Fruit fly (Drosophila melanogaster) whole organism, embryonic: ENCODE results near the gene GNBP3.
A peak's percentile ranks its signal among the peaks of the same experiment; 100 is the strongest.

ENCODE experiments used
- Aef1 ChIP-seq: fragments of 200-800 bp; sonication (Bioruptor generic); IDR thresholded peaks from 3 replicates; pipeline ENCODE4 v1.3.6; 2022; ENCODE audit warnings: missing biosample characterization, missing genetic modification characterization
- BEAF-32 ChIP-seq: fragments of 200-800 bp; sonication (Bioruptor generic); optimal IDR thresholded peaks from 3 replicates; lab custom pipeline; 2017; ENCODE audit warnings: missing biosample characterization, missing genetic modification characterization, mild to moderate bottlenecking, moderate library complexity, missing genetic modification reagents
- CG11247 ChIP-seq: fragments of 200-800 bp; sonication (Bioruptor generic); IDR thresholded peaks from 2 replicates; pipeline ENCODE4 v1.3.6; 2022; ENCODE audit warnings: missing biosample characterization, missing genetic modification characterization
- CG13775 ChIP-seq: fragments of 200-800 bp; sonication (Bioruptor generic); optimal IDR thresholded peaks from 3 replicates; lab custom pipeline; 2017; ENCODE audit warnings: missing biosample characterization, mild to moderate bottlenecking, missing genetic modification characterization
- CG14860 ChIP-seq: fragments of 200-800 bp; sonication (Bioruptor generic); IDR thresholded peaks from 3 replicates; pipeline ENCODE4 v1.3.6; 2022; ENCODE audit warnings: missing biosample characterization, missing genetic modification characterization; ENCODE audit not compliant: partially characterized antibody
- CG16815 ChIP-seq: fragments of 200-800 bp; sonication (Bioruptor generic); optimal IDR thresholded peaks from 3 replicates; lab custom pipeline; 2017; ENCODE audit warnings: missing biosample characterization, mild to moderate bottlenecking, missing genetic modification characterization
- CG17568 ChIP-seq: fragments of 200-800 bp; sonication (Bioruptor generic); optimal IDR thresholded peaks from 2 replicates; lab custom pipeline; 2018; ENCODE audit warnings: missing biosample characterization, mild to moderate bottlenecking, missing genetic modification characterization, moderate library complexity
- CG17612 ChIP-seq: fragments of 200-800 bp; sonication (Bioruptor generic); IDR thresholded peaks from 2 replicates; pipeline ENCODE4 v1.3.6; 2022; ENCODE audit warnings: missing biosample characterization, missing genetic modification characterization
- CG17912 ChIP-seq: fragments of 200-800 bp; sonication (Bioruptor generic); optimal IDR thresholded peaks from 2 replicates; lab custom pipeline; 2018; ENCODE audit warnings: missing biosample characterization, mild to moderate bottlenecking, missing genetic modification characterization
- CG1792 ChIP-seq: fragments of 200-800 bp; sonication (Bioruptor generic); optimal IDR thresholded peaks from 2 replicates; lab custom pipeline; 2016; ENCODE audit warnings: missing biosample characterization, missing genetic modification characterization
- CG18011 ChIP-seq: fragments of 200-800 bp; sonication (Bioruptor generic); optimal IDR thresholded peaks from 2 replicates; lab custom pipeline; 2017; ENCODE audit warnings: missing biosample characterization, missing genetic modification characterization, mild to moderate bottlenecking, moderate library complexity, missing genotype
- CG18599 ChIP-seq: fragments of 200-800 bp; sonication (Bioruptor generic); optimal IDR thresholded peaks from 3 replicates; lab custom pipeline; 2017; ENCODE audit warnings: missing biosample characterization, missing genetic modification characterization, mild to moderate bottlenecking, moderate library complexity, missing genetic modification reagents
- CG18619 ChIP-seq: fragments of 200-800 bp; sonication (Bioruptor generic); optimal IDR thresholded peaks from 3 replicates; lab custom pipeline; 2017; ENCODE audit warnings: missing biosample characterization, mild to moderate bottlenecking, missing genetic modification characterization
- CG2116 ChIP-seq: fragments of 200-800 bp; sonication (Bioruptor generic); optimal IDR thresholded peaks from 3 replicates; lab custom pipeline; 2018; ENCODE audit warnings: missing biosample characterization, mild to moderate bottlenecking, missing genetic modification characterization
- CG2120 ChIP-seq: fragments of 200-800 bp; sonication (Bioruptor generic); optimal IDR thresholded peaks from 3 replicates; lab custom pipeline; 2016; ENCODE audit warnings: missing biosample characterization, missing genetic modification characterization
- CG2202 ChIP-seq: fragments of 200-800 bp; sonication (Bioruptor generic); optimal IDR thresholded peaks from 2 replicates; lab custom pipeline; 2018; ENCODE audit warnings: missing biosample characterization, mild to moderate bottlenecking, missing genetic modification characterization
- CG3065 ChIP-seq: fragments of 200-800 bp; sonication (Bioruptor generic); optimal IDR thresholded peaks from 2 replicates; lab custom pipeline; 2016; ENCODE audit warnings: missing biosample characterization, missing genetic modification characterization
- CG4404 ChIP-seq: fragments of 200-800 bp; sonication (Bioruptor generic); IDR thresholded peaks from 2 replicates; pipeline ENCODE4 v1.3.6; 2022; ENCODE audit warnings: missing biosample characterization, missing genetic modification characterization
- CG5245 ChIP-seq: fragments of 200-800 bp; sonication (Bioruptor generic); optimal IDR thresholded peaks from 3 replicates; lab custom pipeline; 2016; ENCODE audit warnings: missing biosample characterization, missing genetic modification characterization
- CG9215 ChIP-seq: fragments of 200-800 bp; sonication (Bioruptor generic); IDR thresholded peaks from 2 replicates; pipeline ENCODE4 v1.3.6; 2022; ENCODE audit warnings: missing biosample characterization, missing genetic modification characterization
- CHES-1-like ChIP-seq: fragments of 200-800 bp; sonication (Bioruptor generic); optimal IDR thresholded peaks from 2 replicates; lab custom pipeline; 2016; ENCODE audit warnings: missing biosample characterization, missing genetic modification characterization
- Chrac-16 ChIP-seq: fragments of 200-800 bp; sonication (Bioruptor generic); optimal IDR thresholded peaks from 3 replicates; lab custom pipeline; 2016; ENCODE audit warnings: missing biosample characterization, missing genetic modification characterization
- CoRest ChIP-seq: fragments of 200-800 bp; sonication (Bioruptor generic); optimal IDR thresholded peaks from 3 replicates; lab custom pipeline; 2018; ENCODE audit warnings: missing biosample characterization, mild to moderate bottlenecking, missing genetic modification characterization, moderate library complexity
- Dll ChIP-seq: fragments of 200-800 bp; sonication (Bioruptor generic); IDR thresholded peaks from 4 replicates; pipeline ENCODE4 v1.3.6; 2022; ENCODE audit warnings: missing biosample characterization, missing genetic modification characterization; ENCODE audit not compliant: partially characterized antibody
- E2f2 ChIP-seq: fragments of 200-800 bp; sonication (Bioruptor generic); IDR thresholded peaks from 2 replicates; pipeline ENCODE4 v1.3.6; 2022; ENCODE audit warnings: missing biosample characterization, missing genetic modification characterization
- Ets65A ChIP-seq: fragments of 200-800 bp; sonication (Bioruptor generic); peaks from one replicate; lab custom pipeline; 2016; ENCODE audit warnings: missing biosample characterization, missing genetic modification characterization
- Fer3 ChIP-seq: fragments of 200-800 bp; sonication (Bioruptor generic); optimal IDR thresholded peaks from 2 replicates; lab custom pipeline; 2018; ENCODE audit warnings: missing biosample characterization, mild to moderate bottlenecking, missing genetic modification characterization, moderate library complexity
- HLH4C ChIP-seq: fragments of 200-800 bp; sonication (Bioruptor generic); IDR thresholded peaks from 3 replicates; pipeline ENCODE4 v1.3.6; 2022; ENCODE audit warnings: missing biosample characterization, missing genetic modification characterization; ENCODE audit not compliant: partially characterized antibody
- Hr39 ChIP-seq: fragments of >200 bp; optimal IDR thresholded peaks from 2 replicates; lab custom pipeline; 2017
- Jarid2 ChIP-seq: fragments of 200-800 bp; sonication (Bioruptor generic); optimal IDR thresholded peaks from 3 replicates; lab custom pipeline; 2017; ENCODE audit warnings: mild to moderate bottlenecking, missing biosample characterization, missing genetic modification reagents, missing genetic modification characterization
- Kr ChIP-seq: fragments of 200-800 bp; sonication (Bioruptor generic); optimal IDR thresholded peaks from 2 replicates; lab custom pipeline; 2017; ENCODE audit warnings: missing biosample characterization, mild to moderate bottlenecking, missing genetic modification characterization
- Nf-YA ChIP-seq: fragments of 200-800 bp; sonication (Bioruptor generic); IDR thresholded peaks from 2 replicates; pipeline ENCODE4 v1.3.6; 2022; ENCODE audit warnings: missing biosample characterization, missing genetic modification characterization
- Opbp ChIP-seq: fragments of 200-800 bp; sonication (Bioruptor generic); IDR thresholded peaks from 3 replicates; pipeline ENCODE4 v1.3.6; 2022; ENCODE audit warnings: missing biosample characterization, missing genetic modification characterization; ENCODE audit not compliant: partially characterized antibody
- Scr ChIP-seq: fragments of 200-800 bp; sonication (Bioruptor generic); IDR thresholded peaks from 2 replicates; pipeline ENCODE4 v1.3.6; 2022; ENCODE audit warnings: missing biosample characterization, missing genetic modification characterization; ENCODE audit not compliant: partially characterized antibody
- ac ChIP-seq: fragments of 200-800 bp; sonication (Bioruptor generic); optimal IDR thresholded peaks from 3 replicates; lab custom pipeline; 2017; ENCODE audit warnings: missing biosample characterization, mild to moderate bottlenecking, missing genetic modification characterization
- ap ChIP-seq: fragments of 200-800 bp; sonication (Bioruptor generic); IDR thresholded peaks from 2 replicates; pipeline ENCODE4 v1.3.6; 2022; ENCODE audit warnings: missing biosample characterization, missing genetic modification characterization
- bbx ChIP-seq: fragments of 200-800 bp; sonication (Bioruptor generic); IDR thresholded peaks from 2 replicates; pipeline ENCODE4 v1.3.6; 2022; ENCODE audit warnings: missing biosample characterization, missing genetic modification characterization; ENCODE audit not compliant: partially characterized antibody
- bigmax ChIP-seq: fragments of 200-800 bp; sonication (Bioruptor generic); optimal IDR thresholded peaks from 2 replicates; lab custom pipeline; 2018; ENCODE audit warnings: missing biosample characterization, mild to moderate bottlenecking, missing genetic modification characterization
- crc ChIP-seq: fragments of 200-800 bp; sonication (Bioruptor generic); optimal IDR thresholded peaks from 2 replicates; lab custom pipeline; 2016; ENCODE audit warnings: missing biosample characterization, missing genetic modification characterization
- danr ChIP-seq: fragments of 200-800 bp; sonication (Bioruptor generic); IDR thresholded peaks from 2 replicates; pipeline ENCODE4 v1.3.6; 2022; ENCODE audit warnings: missing biosample characterization, missing genetic modification characterization
- jing ChIP-seq: fragments of 200-800 bp; sonication (Bioruptor generic); optimal IDR thresholded peaks from 2 replicates; lab custom pipeline; 2018; ENCODE audit warnings: missing biosample characterization, mild to moderate bottlenecking, missing genetic modification characterization
- luna ChIP-seq: fragments of 200-800 bp; sonication (Bioruptor generic); optimal IDR thresholded peaks from 2 replicates; lab custom pipeline; 2016; ENCODE audit warnings: missing biosample characterization, missing genetic modification characterization
- mld ChIP-seq: fragments of 200-800 bp; sonication (Bioruptor generic); IDR thresholded peaks from 3 replicates; pipeline ENCODE4 v1.3.6; 2022; ENCODE audit warnings: missing biosample characterization, missing genetic modification characterization; ENCODE audit not compliant: partially characterized antibody
- pita ChIP-seq: fragments of 200-800 bp; sonication (Bioruptor generic); optimal IDR thresholded peaks from 2 replicates; lab custom pipeline; 2017; ENCODE audit warnings: missing biosample characterization, mild to moderate bottlenecking, missing genetic modification characterization
- scrt ChIP-seq: fragments of 200-800 bp; sonication (Bioruptor generic); optimal IDR thresholded peaks from 2 replicates; lab custom pipeline; 2018; ENCODE audit warnings: missing biosample characterization, mild to moderate bottlenecking, missing genetic modification characterization, moderate library complexity
- seq ChIP-seq: fragments of 200-800 bp; sonication (Bioruptor generic); IDR thresholded peaks from 2 replicates; pipeline ENCODE4 v1.3.6; 2022; ENCODE audit warnings: missing biosample characterization, missing genetic modification characterization
- slbo ChIP-seq: fragments of 200-800 bp; sonication (Bioruptor generic); IDR thresholded peaks from 2 replicates; pipeline ENCODE4 v1.3.6; 2022; ENCODE audit warnings: missing biosample characterization, missing genetic modification characterization
- tna ChIP-seq: fragments of 200-800 bp; sonication (Bioruptor generic); IDR thresholded peaks from 2 replicates; pipeline ENCODE4 v1.3.6; 2022; ENCODE audit warnings: missing biosample characterization, missing genetic modification characterization; ENCODE audit not compliant: partially characterized antibody
- toy ChIP-seq: fragments of 200-800 bp; sonication (Bioruptor generic); IDR thresholded peaks from 2 replicates; pipeline ENCODE4 v1.3.6; 2022; ENCODE audit warnings: missing biosample characterization, missing genetic modification characterization
- trem ChIP-seq: fragments of 200-800 bp; optimal IDR thresholded peaks from 3 replicates; lab custom pipeline; 2019; ENCODE audit warnings: missing biosample characterization, mild to moderate bottlenecking, missing genetic modification characterization, moderate library complexity
- vvl ChIP-seq: fragments of 200-800 bp; sonication (Bioruptor generic); IDR thresholded peaks from 2 replicates; pipeline ENCODE4 v1.3.6; 2022; ENCODE audit warnings: missing biosample characterization, missing genetic modification characterization

GNBP3 gene

DNA sequence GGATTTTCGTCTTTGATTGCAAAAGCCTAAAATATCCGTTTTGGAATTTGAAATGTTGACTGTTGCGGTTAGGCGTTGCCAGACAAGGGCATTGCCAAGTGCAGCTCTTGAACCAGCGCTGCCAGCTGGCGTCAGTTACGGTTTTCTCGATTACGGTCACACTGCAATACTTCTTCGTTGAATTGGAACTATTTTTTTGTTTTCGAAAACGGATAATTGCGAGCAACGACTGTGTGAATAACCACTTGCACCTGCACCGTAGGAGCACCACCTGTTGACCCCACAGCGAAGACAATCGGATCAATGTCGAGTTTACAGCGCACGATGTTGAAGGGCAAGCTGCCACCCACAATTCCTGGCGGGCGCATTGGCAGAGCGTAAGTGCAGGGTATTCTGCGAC is 31.8 kb downstream of the GNBP3 start, which contains the start of gene CG5068 (continued):
- TF ChIP-seq mld (GFP tag; lab: Robert Waterston, UW): no peak
- TF ChIP-seq luna (GFP tag; lab: Kevin White, UChicago): no peak
- TF ChIP-seq slbo (GFP tag; lab: Robert Waterston, UW): no peak
- TF ChIP-seq danr: no peak
- TF ChIP-seq CG14860 (GFP tag; lab: Robert Waterston, UW): no peak
- peak; percentile 37; the same call in 1 of the 3 replicates for TF ChIP-seq Opbp
- TF ChIP-seq bigmax (GFP tag; lab: Kevin White, UChicago): no peak
- TF ChIP-seq Nf-YA (GFP tag; lab: Robert Waterston, UW): no peak
- TF ChIP-seq toy (GFP tag; lab: Robert Waterston, UW): no peak
- no peak for TF ChIP-seq CHES-1-like (GFP tag; lab: Kevin White, UChicago)
- TF ChIP-seq CG9215 (GFP tag; lab: Robert Waterston, UW): peak; percentile 100
- TF ChIP-seq Jarid2 (GFP tag; lab: Kevin White, UChicago): no peak
- no peak for TF ChIP-seq ac (GFP tag; lab: Kevin White, UChicago)
- TF ChIP-seq CG18011 (GFP tag; lab: Kevin White, UChicago): no peak
- TF ChIP-seq Chrac-16: no peak
- TF ChIP-seq vvl (GFP tag; lab: Robert Waterston, UW): peak; percentile 29; the same call in 1 of the 2 replicates
- no peak for TF ChIP-seq CG11247 (GFP tag; lab: Robert Waterston, UW)
- no peak for TF ChIP-seq CG3065 (GFP tag; lab: Kevin White, UChicago)
- TF ChIP-seq pita (GFP tag; lab: Kevin White, UChicago): no peak
- peak; percentile 31; the same call in 1 of the 3 replicates for TF ChIP-seq HLH4C
- TF ChIP-seq Hr39 (lab: Kevin White, UChicago): no peak
- TF ChIP-seq CG16815 (GFP tag; lab: Kevin White, UChicago): no peak
- no peak for TF ChIP-seq CG5245 (GFP tag; lab: Kevin White, UChicago)
- TF ChIP-seq CG2116 (GFP tag; lab: Kevin White, UChicago): peak; percentile 39
- no peak for TF ChIP-seq ap
- TF ChIP-seq Aef1: no peak
- no peak for TF ChIP-seq CG4404
- 0 out of 2 replicates have a peak, but pooled peaks have one; percentile 26 for TF ChIP-seq bbx
- TF ChIP-seq CG17912 (GFP tag; lab: Kevin White, UChicago): peak; percentile 7
- no peak for TF ChIP-seq CG2202 (tag; lab: Kevin White, UChicago)
- TF ChIP-seq crc (GFP tag; lab: Kevin White, UChicago): no peak
- TF ChIP-seq Fer3 (tag; lab: Kevin White, UChicago): no peak
- TF ChIP-seq BEAF-32 (GFP tag; lab: Kevin White, UChicago): peak; percentile 34
- TF ChIP-seq CG2120 (GFP tag; lab: Kevin White, UChicago): no peak
- TF ChIP-seq Ets65A (GFP tag; lab: Kevin White, UChicago): no peak
- TF ChIP-seq CG17568 (GFP tag; lab: Kevin White, UChicago): no peak
- TF ChIP-seq CG18599 (GFP tag; lab: Kevin White, UChicago): no peak
- TF ChIP-seq Scr (GFP tag; lab: Robert Waterston, UW): peak; percentile 38; the same call in 1 of the 2 replicates
- peak; percentile 25; the same call in 1 of the 2 replicates for TF ChIP-seq tna (GFP tag; lab: Robert Waterston, UW)
- TF ChIP-seq CG18619 (GFP tag; lab: Kevin White, UChicago): no peak
- 0 out of 4 replicates have a peak, but pooled peaks have one; percentile 17 for TF ChIP-seq Dll
- TF ChIP-seq CG1792 (GFP tag; lab: Kevin White, UChicago): no peak
- TF ChIP-seq CG13775 (GFP tag; lab: Kevin White, UChicago): no peak
- peak; percentile 34 for TF ChIP-seq CoRest (tag; lab: Kevin White, UChicago)
- no peak for TF ChIP-seq Kr
- no peak for TF ChIP-seq scrt (GFP tag; lab: Kevin White, UChicago)
- no peak for TF ChIP-seq jing
- peak; percentile 83 for TF ChIP-seq E2f2 (GFP tag; lab: Robert Waterston, UW)
- no peak for TF ChIP-seq seq (GFP tag; lab: Robert Waterston, UW)
- TF ChIP-seq CG17612: no peak
- TF ChIP-seq trem (tag; lab: Kevin White, UChicago): peak; percentile 55
